Fruit fly (Drosophila melanogaster) whole organism, embryonic: Measurements from ENCODE around the gene CG1896.

ENCODE experiments used
- CTCF ChIP-seq: fragments of 200-800 bp; sonication (Bioruptor generic); optimal IDR thresholded peaks from 2 replicates; lab custom pipeline; 2017; ENCODE audit warnings: missing biosample characterization, mild to moderate bottlenecking, missing genetic modification characterization, moderate library complexity
- Lhr ChIP-seq: fragments of 200-800 bp; sonication (Bioruptor generic); optimal IDR thresholded peaks from 3 replicates; lab custom pipeline; 2017; ENCODE audit warnings: mild to moderate bottlenecking, missing biosample characterization, missing genetic modification reagents, missing genetic modification characterization

DNA sequence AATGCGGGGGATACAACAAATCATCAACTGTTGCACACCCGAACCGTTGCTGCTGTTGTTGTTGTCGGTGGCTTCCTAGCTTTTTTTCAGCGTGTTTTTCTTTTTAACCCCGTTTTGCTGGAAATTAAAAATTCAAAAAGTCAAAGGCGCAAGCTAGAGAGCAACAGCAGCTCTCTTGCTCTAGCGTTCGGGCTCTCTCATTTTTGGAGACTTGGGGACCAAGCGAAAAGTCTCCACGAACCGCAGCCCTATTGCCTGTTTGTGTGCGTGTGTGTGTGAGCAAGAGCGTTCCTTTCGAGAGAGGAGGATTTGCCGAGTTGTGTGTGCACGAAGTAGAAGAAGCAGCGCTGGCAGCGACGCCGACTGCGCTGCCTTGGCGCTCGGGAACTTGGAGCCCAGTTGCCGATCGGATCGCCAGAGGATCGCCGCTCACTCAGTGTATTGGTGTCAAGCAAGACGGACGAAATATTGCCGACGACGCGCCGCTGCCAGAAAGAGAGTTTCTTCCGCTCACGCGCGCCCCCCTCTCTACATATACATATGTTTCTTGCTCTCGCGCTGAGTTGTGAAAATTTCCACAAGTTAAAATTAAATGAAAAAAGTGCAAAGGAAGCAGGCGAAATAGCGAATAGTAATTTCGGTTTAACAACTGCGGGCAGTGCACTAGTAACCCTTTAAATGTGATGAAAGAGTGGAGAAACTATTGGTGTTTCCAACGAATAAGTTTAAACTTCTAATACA, 19.3 kb upstream of the CG1896 start:
- TF ChIP-seq CTCF (GFP tag; lab: Kevin White, UChicago): no peak
- no peak for TF ChIP-seq Lhr (GFP tag; lab: Kevin White, UChicago)
